Fruit fly (Drosophila melanogaster) whole organism, adult: Measurements from ENCODE around the gene Gr28b.
A peak's percentile ranks its signal among the peaks of the same experiment; 100 is the strongest.

Experiments used
- CG11617 ChIP-seq: fragments of 200-800 bp; sonication (Bioruptor generic); optimal IDR thresholded peaks from 2 replicates; lab custom pipeline; 2017; ENCODE audit warnings: mild to moderate bottlenecking, missing biosample characterization, missing genetic modification reagents, missing genetic modification characterization
- CG12768 ChIP-seq: fragments of 200-800 bp; sonication (Bioruptor generic); optimal IDR thresholded peaks from 2 replicates; lab custom pipeline; 2017; ENCODE audit warnings: missing biosample characterization, missing genetic modification characterization, mild to moderate bottlenecking, moderate library complexity, missing genetic modification reagents
- CG14711 ChIP-seq: fragments of 200-800 bp; sonication (Bioruptor generic); optimal IDR thresholded peaks from 2 replicates; lab custom pipeline; 2018; ENCODE audit warnings: missing biosample characterization, mild to moderate bottlenecking, missing genetic modification characterization, moderate library complexity
- CG1620 ChIP-seq: fragments of 200-800 bp; sonication (Bioruptor generic); optimal IDR thresholded peaks from 2 replicates; lab custom pipeline; 2016; ENCODE audit warnings: missing biosample characterization, missing genetic modification characterization
- CG33017 ChIP-seq: fragments of 200-800 bp; sonication (Bioruptor generic); optimal IDR thresholded peaks from 2 replicates; lab custom pipeline; 2018; ENCODE audit warnings: missing biosample characterization, mild to moderate bottlenecking, missing genetic modification characterization, moderate library complexity
- CG5204 ChIP-seq: fragments of 200-800 bp; sonication (Bioruptor generic); optimal IDR thresholded peaks from 2 replicates; lab custom pipeline; 2016; ENCODE audit warnings: missing biosample characterization, missing genetic modification characterization
- CG7045 ChIP-seq: fragments of 200-800 bp; sonication (Bioruptor generic); optimal IDR thresholded peaks from 2 replicates; lab custom pipeline; 2017; ENCODE audit warnings: missing biosample characterization, mild to moderate bottlenecking, missing genetic modification characterization
- CG7101 ChIP-seq: fragments of 200-800 bp; sonication (Bioruptor generic); optimal IDR thresholded peaks from 2 replicates; lab custom pipeline; 2018; ENCODE audit warnings: missing biosample characterization, mild to moderate bottlenecking, missing genetic modification characterization, moderate library complexity
- Clk ChIP-seq: fragments of 200-800 bp; sonication (Bioruptor generic); optimal IDR thresholded peaks from 2 replicates; lab custom pipeline; 2017; ENCODE audit warnings: missing biosample characterization, missing genetic modification characterization
- Crg-1 ChIP-seq: fragments of 200-800 bp; sonication (Bioruptor generic); optimal IDR thresholded peaks from 2 replicates; lab custom pipeline; 2016; ENCODE audit warnings: missing biosample characterization, missing genetic modification characterization
- Hr96 ChIP-seq: fragments of 200-800 bp; sonication (Bioruptor generic); optimal IDR thresholded peaks from 2 replicates; lab custom pipeline; 2016; ENCODE audit warnings: missing biosample characterization, missing genetic modification characterization
- Mnt ChIP-seq: fragments of 200-800 bp; sonication (Bioruptor generic); optimal IDR thresholded peaks from 2 replicates; lab custom pipeline; 2016; ENCODE audit warnings: missing biosample characterization, mild to moderate bottlenecking, missing genetic modification characterization
- bab1 ChIP-seq: fragments of 200-800 bp; sonication (Bioruptor generic); optimal IDR thresholded peaks from 3 replicates; lab custom pipeline; 2019; ENCODE audit warnings: missing biosample characterization, mild to moderate bottlenecking, missing genetic modification characterization, moderate library complexity
- cic ChIP-seq: fragments of 200-800 bp; sonication (Bioruptor generic); optimal IDR thresholded peaks from 2 replicates; lab custom pipeline; 2017; ENCODE audit warnings: missing biosample characterization, mild to moderate bottlenecking, missing genetic modification characterization, moderate library complexity
- cnc ChIP-seq, 2 experiments: fragments of >200 bp; optimal IDR thresholded peaks; 2 replicates each; lab custom pipeline; 2017
- kay ChIP-seq: fragments of 200-800 bp; sonication (Bioruptor generic); peaks from one replicate; lab custom pipeline; 2016; ENCODE audit warnings: missing biosample characterization, missing genetic modification characterization, borderline replicate concordance
- ovo ChIP-seq: fragments of 200-800 bp; sonication (Bioruptor generic); optimal IDR thresholded peaks from 2 replicates; lab custom pipeline; 2016; ENCODE audit warnings: missing biosample characterization, missing genetic modification characterization
- pad ChIP-seq: fragments of 200-800 bp; sonication (Bioruptor generic); optimal IDR thresholded peaks from 3 replicates; lab custom pipeline; 2017; ENCODE audit warnings: missing biosample characterization, missing genetic modification characterization, mild to moderate bottlenecking, moderate library complexity, missing genetic modification reagents
- tj ChIP-seq: fragments of 200-800 bp; sonication (Bioruptor generic); optimal IDR thresholded peaks from 3 replicates; lab custom pipeline; 2017; ENCODE audit warnings: missing biosample characterization, mild to moderate bottlenecking, missing genetic modification characterization, moderate library complexity
- toe ChIP-seq: fragments of 200-800 bp; sonication (Bioruptor generic); optimal IDR thresholded peaks from 2 replicates; lab custom pipeline; 2016; ENCODE audit warnings: missing biosample characterization, missing genetic modification characterization

The Gr28b gene

dm6 chr2L:7423333-7423895, 38.6 kb downstream of the Gr28b start:
- TF ChIP-seq CG33017 (tag; lab: Kevin White, UChicago) (peak; percentile 23), Mnt (GFP tag; lab: Kevin White, UChicago) (peak; percentile 83), cic (GFP tag; lab: Kevin White, UChicago) (peak; percentile 78), cnc (optimal IDR thresholded peaks at IDR 0.05; lab: Kevin White, UChicago) (no peak), CG1620 (GFP tag; lab: Kevin White, UChicago) (peak; percentile 32), CG5204 (GFP tag; lab: Kevin White, UChicago) (no peak), CG14711 (tag; lab: Kevin White, UChicago) (peak; percentile 74), tj (peak; percentile 65), toe (GFP tag; lab: Kevin White, UChicago) (peak; percentile 61), pad (GFP tag; lab: Kevin White, UChicago) (peak; percentile 100), Hr96 (GFP tag; lab: Kevin White, UChicago) (peak; percentile 77), ovo (GFP tag; lab: Kevin White, UChicago) (peak; percentile 56), Clk (GFP tag; lab: Kevin White, UChicago) (peak; percentile 34), CG11617 (GFP tag; lab: Kevin White, UChicago) (peak; percentile 41), CG7045 (GFP tag; lab: Kevin White, UChicago) (peak; percentile 68), Crg-1 (GFP tag; lab: Kevin White, UChicago) (peak; percentile 29), bab1 (GFP tag; lab: Kevin White, UChicago) (peak; percentile 71), CG12768 (GFP tag; lab: Kevin White, UChicago) (peak; percentile 72), kay (no peak), CG7101 (tag; lab: Kevin White, UChicago) (peak; percentile 66)

- peak; percentile 18 for TF ChIP-seq CG7101 (tag; lab: Kevin White, UChicago)
- no peak for TF ChIP-seq Hr96 (GFP tag; lab: Kevin White, UChicago)
- TF ChIP-seq tj: peak; percentile 72
- TF ChIP-seq CG7045 (GFP tag; lab: Kevin White, UChicago): no peak
- TF ChIP-seq Crg-1 (GFP tag; lab: Kevin White, UChicago): no peak
- peak; percentile 37 for TF ChIP-seq CG5204 (GFP tag; lab: Kevin White, UChicago)
- no peak for TF ChIP-seq CG1620 (GFP tag; lab: Kevin White, UChicago)
- peak; percentile 1 for TF ChIP-seq toe (GFP tag; lab: Kevin White, UChicago)
- peak; percentile 35 for TF ChIP-seq Mnt (GFP tag; lab: Kevin White, UChicago)
- peak; percentile 87 for TF ChIP-seq kay
These were observed 39.4 kb downstream of the Gr28b start for dm6 chr2L:7422429-7423283.

- no peak for TF ChIP-seq CG1620 (GFP tag; lab: Kevin White, UChicago)
- peak; percentile 48 for TF ChIP-seq CG33017 (tag; lab: Kevin White, UChicago)
These were observed 41.5 kb downstream of the Gr28b start for dm6 chr2L:7420305-7421287.

- TF ChIP-seq tj (peak; percentile 78), Mnt (GFP tag; lab: Kevin White, UChicago) (no peak)
These were observed 42.4 kb downstream of the Gr28b start for dm6 chr2L:7419408-7420304.

- TF ChIP-seq bab1 (GFP tag; lab: Kevin White, UChicago) (peak; percentile 12), pad (GFP tag; lab: Kevin White, UChicago) (peak; percentile 28), CG14711 (tag; lab: Kevin White, UChicago) (no peak), cic (GFP tag; lab: Kevin White, UChicago) (peak; percentile 15), CG1620 (GFP tag; lab: Kevin White, UChicago) (no peak), toe (GFP tag; lab: Kevin White, UChicago) (no peak), CG7045 (GFP tag; lab: Kevin White, UChicago) (no peak), kay (peak; percentile 93), tj (peak; percentile 80), Hr96 (GFP tag; lab: Kevin White, UChicago) (no peak), CG5204 (GFP tag; lab: Kevin White, UChicago) (no peak), CG11617 (GFP tag; lab: Kevin White, UChicago) (no peak), CG12768 (GFP tag; lab: Kevin White, UChicago) (no peak), Crg-1 (GFP tag; lab: Kevin White, UChicago) (no peak), cnc (optimal IDR thresholded peaks at IDR 0.05; lab: Kevin White, UChicago) (no peak), CG33017 (tag; lab: Kevin White, UChicago) (no peak), Mnt (GFP tag; lab: Kevin White, UChicago) (peak; percentile 55), ovo (GFP tag; lab: Kevin White, UChicago) (no peak), Clk (GFP tag; lab: Kevin White, UChicago) (no peak), CG7101 (tag; lab: Kevin White, UChicago) (no peak)
These were observed 43.7 kb downstream of the Gr28b start for dm6 chr2L:7418148-7418988.
